Worm (Caenorhabditis elegans): Measurements from ENCODE around the gene B0513.90.

The B0513.90 gene

DNA sequence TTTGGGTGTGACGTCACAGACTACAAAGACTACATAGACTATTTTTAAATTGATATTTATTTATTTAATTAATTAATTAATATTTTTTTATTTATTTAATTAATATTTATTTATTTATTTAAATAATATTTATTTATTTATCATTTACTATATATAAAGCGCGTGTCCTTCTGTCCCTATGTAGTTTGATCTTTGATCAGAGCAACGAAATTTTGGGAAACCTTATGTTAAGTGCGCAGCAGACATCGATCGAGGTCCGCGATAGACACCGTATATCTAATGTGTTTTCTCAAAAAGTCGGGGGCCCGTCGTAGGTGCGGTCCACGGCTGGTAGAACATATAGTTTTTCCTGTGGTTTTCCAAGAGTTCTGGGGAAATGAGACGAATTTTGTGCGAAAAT, 18.0 kb downstream of the B0513.90 start:
- peak; percentile 9 for TF ChIP-seq snpc-4 (tag; optimal IDR thresholded peaks at IDR 0.05)

DNA sequence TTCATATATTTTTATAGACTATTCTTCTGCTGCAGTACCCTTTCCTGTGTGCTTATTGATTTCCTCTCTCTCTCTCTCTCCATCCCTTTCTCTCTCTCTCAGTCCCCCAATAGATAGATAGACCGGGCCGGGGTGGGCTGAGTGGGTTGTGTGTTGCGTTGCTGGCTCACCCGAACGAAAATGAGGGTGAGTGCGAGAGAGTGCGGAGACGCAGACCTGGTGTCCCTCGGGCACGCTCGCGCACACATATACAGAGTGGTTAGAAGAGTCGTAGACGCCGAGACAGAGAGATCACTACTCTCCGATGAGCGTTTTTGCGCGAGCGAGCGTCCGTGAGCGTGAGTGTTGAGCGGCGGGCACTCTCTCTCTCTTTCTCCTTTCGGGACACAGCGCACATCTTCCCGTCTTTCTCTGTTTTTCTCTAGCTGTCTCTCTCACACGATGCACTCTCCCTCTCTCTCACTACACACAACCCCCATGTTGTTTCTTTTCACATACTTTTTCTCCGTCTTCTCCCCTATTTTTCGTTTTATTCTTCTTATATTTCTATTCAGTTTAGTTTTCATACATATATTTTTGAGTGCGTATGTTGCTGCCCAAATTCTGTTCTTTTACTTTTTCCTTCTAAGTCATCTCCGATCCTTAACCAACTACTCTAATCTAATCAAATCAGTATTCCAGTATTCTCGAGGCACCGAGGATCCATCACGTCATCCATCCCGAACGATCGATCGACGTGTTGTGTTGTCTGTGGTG, 20.7 kb downstream of the B0513.90 start, which contains the start of gene lin-66:
lin-66 (plus strand) TSS at position 672 of the 756 bp plus-strand sequence.
- TF ChIP-seq egl-13 (tag; optimal IDR thresholded peaks at IDR 0.05): peak; percentile 77
- TF ChIP-seq unc-98 (GFP tag; IDR thresholded peaks at IDR 0.05): no peak
- peak; percentile 56 for TF ChIP-seq skn-1 (tag; optimal IDR thresholded peaks at IDR 0.05)
- TF ChIP-seq fkh-10 (GFP tag; optimal IDR thresholded peaks at IDR 0.05): peak; percentile 61
- peak; percentile 47 for TF ChIP-seq lin-15B (tag; optimal IDR thresholded peaks at IDR 0.05)
- no peak for TF ChIP-seq nhr-76 (tag; optimal IDR thresholded peaks at IDR 0.05)
- TF ChIP-seq lsy-2 (tag; optimal IDR thresholded peaks at IDR 0.05): peak; percentile 74 to 88
- peak; percentile 97 for TF ChIP-seq lin-14 (GFP tag; optimal IDR thresholded peaks at IDR 0.05)
- no peak for TF ChIP-seq pag-3 (tag; optimal IDR thresholded peaks at IDR 0.05; ENCODE audit: borderline replicate concordance, insufficient read depth)
- TF ChIP-seq C34B4.2 (tag; optimal IDR thresholded peaks at IDR 0.05): no peak
- no peak for TF ChIP-seq unc-62 (GFP tag; optimal IDR thresholded peaks at IDR 0.05)
- no peak for TF ChIP-seq lin-39 (tag; optimal IDR thresholded peaks at IDR 0.05)
- no peak for TF ChIP-seq ets-5 (GFP tag; IDR thresholded peaks at IDR 0.05)
- TF ChIP-seq snpc-4 (tag; optimal IDR thresholded peaks at IDR 0.05): peak; percentile 33
- TF ChIP-seq nhr-47 (tag; optimal IDR thresholded peaks at IDR 0.05): peak; percentile 90
- peak; percentile 70 for TF ChIP-seq pax-3 (tag; optimal IDR thresholded peaks at IDR 0.05)
- TF ChIP-seq ama-1 (optimal IDR thresholded peaks at IDR 0.05): no peak
- TF ChIP-seq nhr-11 (tag; optimal IDR thresholded peaks at IDR 0.05): peak; percentile 26
- no peak for TF ChIP-seq fkh-4 (tag; optimal IDR thresholded peaks at IDR 0.05; ENCODE audit: borderline replicate concordance)
- TF ChIP-seq hpl-2 (GFP tag; optimal IDR thresholded peaks at IDR 0.05): peak; percentile 78
- TF ChIP-seq nhr-71 (tag; optimal IDR thresholded peaks at IDR 0.05): peak; percentile 96
- peak; percentile 56 to 68 for TF ChIP-seq lin-35 (GFP tag; optimal IDR thresholded peaks at IDR 0.05)
- no peak for TF ChIP-seq ces-1 (GFP tag; optimal IDR thresholded peaks at IDR 0.05)
- no peak for TF ChIP-seq pqm-1 (tag; optimal IDR thresholded peaks at IDR 0.05)
- TF ChIP-seq egl-27 (tag; optimal IDR thresholded peaks at IDR 0.05): peak in 1 of 2 experiments; percentile 44
- no peak for TF ChIP-seq sptf-1 (tag; optimal IDR thresholded peaks at IDR 0.05)
- TF ChIP-seq lir-3 (tag; optimal IDR thresholded peaks at IDR 0.05; ENCODE audit: poor library complexity): peak; percentile 62
- TF ChIP-seq F16B12.6 (tag; optimal IDR thresholded peaks at IDR 0.05): peak; percentile 35
- TF ChIP-seq dsc-1 (tag; optimal IDR thresholded peaks at IDR 0.05): peak; percentile 75
- TF ChIP-seq nhr-20 (tag; optimal IDR thresholded peaks at IDR 0.05): peak; percentile 90
- peak; percentile 41 for TF ChIP-seq mep-1 (tag; optimal IDR thresholded peaks at IDR 0.05)
- peak; percentile 51 for TF ChIP-seq fos-1 (tag; optimal IDR thresholded peaks at IDR 0.05)
- no peak for TF ChIP-seq nhr-237 (tag; optimal IDR thresholded peaks at IDR 0.05)
- TF ChIP-seq rnt-1 (tag; optimal IDR thresholded peaks at IDR 0.05): peak; percentile 63
- peak; percentile 96 for TF ChIP-seq snu-23 (GFP tag; optimal IDR thresholded peaks at IDR 0.05)
- TF ChIP-seq hlh-4 (tag; optimal IDR thresholded peaks at IDR 0.05): no peak
- peak; percentile 73 to 89 (median 80) for TF ChIP-seq ceh-82 (tag; optimal IDR thresholded peaks at IDR 0.05)
- TF ChIP-seq C16A3.4 (tag; optimal IDR thresholded peaks at IDR 0.05): peak; percentile 83
- TF ChIP-seq zag-1 (tag; optimal IDR thresholded peaks at IDR 0.05): no peak
- TF ChIP-seq tbx-2 (tag; optimal IDR thresholded peaks at IDR 0.05): peak; percentile 90
- TF ChIP-seq fkh-8 (tag; optimal IDR thresholded peaks at IDR 0.05): peak; percentile 93
- TF ChIP-seq ceh-88 (GFP tag; IDR thresholded peaks at IDR 0.05): no peak
- peak; percentile 23 for TF ChIP-seq vab-15 (tag; optimal IDR thresholded peaks at IDR 0.05)
- no peak for TF ChIP-seq nhr-12 (tag; optimal IDR thresholded peaks at IDR 0.05)
- peak; percentile 85 for TF ChIP-seq jun-1 (tag; optimal IDR thresholded peaks at IDR 0.05)
- TF ChIP-seq elt-2 (tag; optimal IDR thresholded peaks at IDR 0.05): peak; percentile 47
- TF ChIP-seq ceh-63 (GFP tag; optimal IDR thresholded peaks at IDR 0.05): no peak
- TF ChIP-seq mdl-1 (tag; optimal IDR thresholded peaks at IDR 0.05): peak in 1 of 2 experiments; percentile 90
- TF ChIP-seq irx-1 (tag; optimal IDR thresholded peaks at IDR 0.05): peak; percentile 59
- TF ChIP-seq nhr-28 (tag; optimal IDR thresholded peaks at IDR 0.05): no peak

All from whole organism, L1 larva.